Worm (Caenorhabditis elegans) whole organism, early embryonic: ENCODE measurements around the gene fbxc-32.

Source experiments
- F13C5.2 ChIP-seq: sonication (generic microtip); optimal IDR thresholded peaks from 2 replicates; lab custom pipeline; 2017; ENCODE audit warnings: mild to moderate bottlenecking, missing genetic modification characterization, inconsistent platforms, missing compliant biosample characterization
- ama-1 ChIP-seq: fragments of 150-350 bp; optimal IDR thresholded peaks from 2 replicates; lab custom pipeline; 2014
- ceh-36 ChIP-seq: sonication (generic microtip); optimal IDR thresholded peaks from 2 replicates; lab custom pipeline; 2016; ENCODE audit warnings: missing genetic modification characterization, inconsistent platforms, missing compliant biosample characterization
- hmg-4 ChIP-seq: fragments of 200-800 bp; sonication (Bioruptor generic); optimal IDR thresholded peaks from 2 replicates; lab custom pipeline; 2018; ENCODE audit warnings: mild to moderate bottlenecking, missing genetic modification characterization, missing compliant biosample characterization
- hnd-1 ChIP-seq: sonication (generic microtip); optimal IDR thresholded peaks from 2 replicates; lab custom pipeline; 2016; ENCODE audit warnings: missing genetic modification characterization, missing compliant biosample characterization
- scrt-1 ChIP-seq: fragments of 200-800 bp; sonication (Bioruptor generic); IDR thresholded peaks from 2 replicates; pipeline ENCODE4 v1.3.6; 2022; ENCODE audit warnings: missing genetic modification characterization, missing compliant biosample characterization
- tbx-11 ChIP-seq: fragments of 200-800 bp; sonication (Bioruptor generic); IDR thresholded peaks from 2 replicates; pipeline ENCODE4 v1.3.6; 2022; ENCODE audit warnings: missing genetic modification characterization, missing compliant biosample characterization

ce11 chrII:932718-933117 lies 15.3 kb downstream of the fbxc-32 start, which contains the start of gene acs-15:
- no peak for TF ChIP-seq F13C5.2
- TF ChIP-seq scrt-1, result no peak
- TF ChIP-seq ama-1 (lab: Kevin White, UChicago), result no peak
- no peak for TF ChIP-seq ceh-36 (tag; lab: Kevin White, UChicago)
- no peak for TF ChIP-seq hnd-1 (tag; lab: Kevin White, UChicago)
- no peak for TF ChIP-seq hmg-4 (GFP tag; lab: Kevin White, UChicago)
- no peak for TF ChIP-seq tbx-11
